Worm (Caenorhabditis elegans) whole organism, L4/young adult: ENCODE measurements around the gene dod-22.

Source experiments
- W03F9.2 ChIP-seq: fragments of 150-350 bp; optimal IDR thresholded peaks from 2 replicates; lab custom pipeline; 2014; ENCODE audit warnings: missing biosample characterization, missing genetic modification characterization
- dao-5 ChIP-seq: sonication (generic microtip); optimal IDR thresholded peaks from 2 replicates; lab custom pipeline; 2016; ENCODE audit warnings: missing genotype, missing genetic modification characterization, moderate library complexity, missing compliant biosample characterization
- him-1 ChIP-seq: sonication (generic microtip); optimal IDR thresholded peaks from 2 replicates; lab custom pipeline; 2016; ENCODE audit warnings: missing genotype, missing genetic modification reagents, missing genetic modification characterization, missing compliant biosample characterization

- no peak for TF ChIP-seq him-1 (tag; lab: Kevin White, UChicago)
- TF ChIP-seq W03F9.2: no peak
- TF ChIP-seq dao-5 (tag; lab: Kevin White, UChicago): no peak
These were observed 33.9 kb downstream of the dod-22 start for ce11 chrIV:12999087-12999486.
